Worm (Caenorhabditis elegans) whole organism, L3 larva: ENCODE results near the gene dhhc-9.

Source experiments
- R02D3.7 ChIP-seq: fragments of 150-350 bp; optimal IDR thresholded peaks from 2 replicates; lab custom pipeline; 2014; ENCODE audit warnings: missing biosample characterization, missing genetic modification characterization
- aly-2 ChIP-seq: fragments of 150-350 bp; optimal IDR thresholded peaks from 2 replicates; lab custom pipeline; 2014; ENCODE audit warnings: missing biosample characterization, missing genetic modification characterization
- ama-1 ChIP-seq: fragments of 150-350 bp; optimal IDR thresholded peaks from 2 replicates; lab custom pipeline; 2018
- ceh-16 ChIP-seq: sonication (generic microtip); optimal IDR thresholded peaks from 2 replicates; lab custom pipeline; 2017; ENCODE audit warnings: missing biosample characterization, missing genetic modification characterization
- ceh-28 ChIP-seq: fragments of 150-350 bp; optimal IDR thresholded peaks from 2 replicates; lab custom pipeline; 2014; ENCODE audit warnings: missing biosample characterization, missing genetic modification reagents, missing genetic modification characterization
- ceh-9 ChIP-seq: sonication (generic microtip); optimal IDR thresholded peaks from 2 replicates; lab custom pipeline; 2018; ENCODE audit warnings: missing biosample characterization, missing genetic modification characterization
- daf-12 ChIP-seq: fragments of 150-350 bp; optimal IDR thresholded peaks from 2 replicates; lab custom pipeline; 2014; ENCODE audit warnings: missing biosample characterization, missing genetic modification reagents, missing genetic modification characterization
- egl-27 ChIP-seq: sonication (generic microtip); optimal IDR thresholded peaks from 4 replicates; lab custom pipeline; 2017; ENCODE audit warnings: missing biosample characterization, missing genetic modification reagents, missing genetic modification characterization
- egl-5 ChIP-seq: fragments of 150-350 bp; optimal IDR thresholded peaks from 2 replicates; lab custom pipeline; 2017; ENCODE audit warnings: missing biosample characterization, missing genetic modification reagents, missing genetic modification characterization, inconsistent platforms
- elt-2 ChIP-seq: sonication (generic microtip); optimal IDR thresholded peaks from 2 replicates; lab custom pipeline; 2016; ENCODE audit warnings: missing genetic modification reagents, mild to moderate bottlenecking, missing genetic modification characterization, missing compliant biosample characterization
- elt-3 ChIP-seq, 3 experiments: fragments of 150-350 bp in 1 of 3; sonication (generic microtip) in 2 of 3; optimal IDR thresholded peaks; 2 replicates in 2 of 3; 4 replicates in 1 of 3; lab custom pipeline; 2014 to 2017; ENCODE audit warnings: missing biosample characterization in 3 of 3, missing genetic modification characterization in 3 of 3
- eor-1 ChIP-seq, 2 experiments: fragments of 150-350 bp; optimal IDR thresholded peaks; 2 replicates each; lab custom pipeline; 2014 to 2018; ENCODE audit warnings: missing biosample characterization in 2 of 2, missing genetic modification characterization in 2 of 2
- fkh-10 ChIP-seq: sonication (generic microtip); optimal IDR thresholded peaks from 2 replicates; lab custom pipeline; 2017; ENCODE audit warnings: missing biosample characterization, missing genetic modification reagents, missing genetic modification characterization
- fkh-2 ChIP-seq: fragments of 150-350 bp; optimal IDR thresholded peaks from 2 replicates; lab custom pipeline; 2014; ENCODE audit warnings: missing biosample characterization, missing genetic modification reagents, missing genetic modification characterization
- fos-1 ChIP-seq: fragments of 150-350 bp; optimal IDR thresholded peaks from 2 replicates; lab custom pipeline; 2014; ENCODE audit warnings: missing biosample characterization, missing genetic modification characterization
- hmg-11 ChIP-seq: sonication (generic microtip); optimal IDR thresholded peaks from 2 replicates; lab custom pipeline; 2016; ENCODE audit warnings: missing genetic modification characterization, missing compliant biosample characterization
- jun-1 ChIP-seq: fragments of 150-350 bp; optimal IDR thresholded peaks from 2 replicates; lab custom pipeline; 2014; ENCODE audit warnings: missing biosample characterization, missing genetic modification reagents, missing genetic modification characterization
- lin-15B ChIP-seq: fragments of 150-350 bp; optimal IDR thresholded peaks from 2 replicates; lab custom pipeline; 2014; ENCODE audit warnings: missing biosample characterization, missing genetic modification characterization
- lin-39 ChIP-seq: fragments of 150-350 bp; optimal IDR thresholded peaks from 2 replicates; lab custom pipeline; 2018; ENCODE audit warnings: missing biosample characterization, missing genetic modification reagents, missing genetic modification characterization
- lsy-12 ChIP-seq: sonication (generic microtip); optimal IDR thresholded peaks from 2 replicates; lab custom pipeline; 2016; ENCODE audit warnings: mild to moderate bottlenecking, missing genetic modification characterization, missing compliant biosample characterization
- mdl-1 ChIP-seq: fragments of 150-350 bp; optimal IDR thresholded peaks from 2 replicates; lab custom pipeline; 2014; ENCODE audit warnings: missing biosample characterization, missing genetic modification characterization
- mml-1 ChIP-seq: fragments of 150-350 bp; sonication (generic microtip); optimal IDR thresholded peaks from 3 replicates; lab custom pipeline; 2014; ENCODE audit warnings: missing biosample characterization, missing genetic modification characterization
- nfya-1 ChIP-seq: sonication (generic microtip); optimal IDR thresholded peaks from 2 replicates; lab custom pipeline; 2017; ENCODE audit warnings: missing genetic modification characterization, mild to moderate bottlenecking, missing compliant biosample characterization, antibody characterized with exemption, moderate library complexity; ENCODE audit not compliant: insufficient read depth
- nhr-11 ChIP-seq: fragments of 150-350 bp; optimal IDR thresholded peaks from 2 replicates; lab custom pipeline; 2014; ENCODE audit warnings: missing biosample characterization, missing genetic modification characterization
- nhr-12 ChIP-seq: fragments of 150-350 bp; optimal IDR thresholded peaks from 2 replicates; lab custom pipeline; 2014; ENCODE audit warnings: missing biosample characterization, missing genetic modification characterization
- nhr-23 ChIP-seq: fragments of 150-350 bp; optimal IDR thresholded peaks from 2 replicates; lab custom pipeline; 2014; ENCODE audit warnings: missing biosample characterization, missing genetic modification reagents, missing genetic modification characterization
- nhr-237 ChIP-seq: fragments of 150-350 bp; optimal IDR thresholded peaks from 2 replicates; lab custom pipeline; 2014; ENCODE audit warnings: missing biosample characterization, missing genetic modification characterization
- nhr-25 ChIP-seq: sonication (generic microtip); optimal IDR thresholded peaks from 2 replicates; lab custom pipeline; 2017; ENCODE audit warnings: missing biosample characterization, missing genetic modification characterization
- nhr-28 ChIP-seq: fragments of 150-350 bp; optimal IDR thresholded peaks from 2 replicates; lab custom pipeline; 2014; ENCODE audit warnings: missing biosample characterization, missing genetic modification characterization
- nhr-43 ChIP-seq: sonication (generic microtip); optimal IDR thresholded peaks from 2 replicates; lab custom pipeline; 2016; ENCODE audit warnings: mild to moderate bottlenecking, missing genetic modification characterization, missing compliant biosample characterization; ENCODE audit not compliant: poor library complexity, severe bottlenecking
- nhr-67 ChIP-seq: fragments of 150-350 bp; optimal IDR thresholded peaks from 2 replicates; lab custom pipeline; 2014; ENCODE audit warnings: missing biosample characterization, missing genetic modification characterization
- nhr-76 ChIP-seq: fragments of 150-350 bp; sonication (generic microtip); optimal IDR thresholded peaks from 5 replicates; lab custom pipeline; 2014; ENCODE audit warnings: missing biosample characterization, missing genetic modification characterization
- nhr-77 ChIP-seq: fragments of 150-350 bp; optimal IDR thresholded peaks from 2 replicates; lab custom pipeline; 2014; ENCODE audit warnings: missing biosample characterization, missing genetic modification characterization
- pha-4 ChIP-seq: fragments of 150-350 bp; optimal IDR thresholded peaks from 2 replicates; lab custom pipeline; 2014; ENCODE audit warnings: missing biosample characterization, missing genetic modification reagents, missing genetic modification characterization
- pqm-1 ChIP-seq: fragments of 150-350 bp; optimal IDR thresholded peaks from 2 replicates; lab custom pipeline; 2017; ENCODE audit warnings: missing biosample characterization, missing genetic modification characterization, inconsistent platforms
- sea-2 ChIP-seq: fragments of 150-350 bp; sonication (generic microtip); optimal IDR thresholded peaks from 4 replicates; lab custom pipeline; 2014; ENCODE audit warnings: missing biosample characterization, missing genetic modification reagents, missing genetic modification characterization
- skn-1 ChIP-seq: fragments of 150-350 bp; optimal IDR thresholded peaks from 2 replicates; lab custom pipeline; 2014; ENCODE audit warnings: missing biosample characterization, missing genetic modification characterization
- snpc-4 ChIP-seq: fragments of 150-350 bp; optimal IDR thresholded peaks from 2 replicates; lab custom pipeline; 2014; ENCODE audit warnings: missing biosample characterization, missing genetic modification characterization
- tbx-2 ChIP-seq: sonication (generic microtip); optimal IDR thresholded peaks from 2 replicates; lab custom pipeline; 2016; ENCODE audit warnings: mild to moderate bottlenecking, missing genetic modification characterization, missing compliant biosample characterization
- unc-39 ChIP-seq: sonication (generic microtip); optimal IDR thresholded peaks from 4 replicates; lab custom pipeline; 2017; ENCODE audit warnings: missing biosample characterization, missing genetic modification characterization
- unc-62 ChIP-seq: fragments of 150-350 bp; sonication (generic microtip); optimal IDR thresholded peaks from 4 replicates; lab custom pipeline; 2014; ENCODE audit warnings: missing biosample characterization, missing genetic modification reagents, missing genetic modification characterization
- zag-1 ChIP-seq: fragments of 150-350 bp; optimal IDR thresholded peaks from 2 replicates; lab custom pipeline; 2014; ENCODE audit warnings: missing biosample characterization, missing genetic modification characterization
- ztf-11 ChIP-seq: fragments of 150-350 bp; optimal IDR thresholded peaks from 2 replicates; lab custom pipeline; 2014; ENCODE audit warnings: missing biosample characterization, missing genetic modification characterization

dhhc-9 gene

DNA sequence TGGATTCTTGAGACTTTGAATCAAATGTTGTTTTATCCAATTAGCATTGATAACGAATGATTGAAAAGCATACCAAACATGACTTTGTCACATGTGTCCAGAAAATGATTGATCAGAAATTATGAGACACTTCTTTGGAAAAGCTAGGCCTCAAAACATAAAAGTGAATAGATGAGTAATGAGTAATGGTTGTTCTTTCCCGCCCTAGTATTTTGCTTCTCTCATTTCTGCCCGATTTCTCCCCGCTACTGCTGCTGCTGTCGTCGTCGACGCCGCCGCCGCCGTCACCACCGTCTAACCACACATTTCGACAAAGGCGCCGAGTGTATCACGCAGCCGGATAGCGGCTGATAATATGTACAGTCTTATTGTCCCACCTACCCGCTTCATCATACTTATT, 16.4 kb downstream of the dhhc-9 start, which contains the start of gene F47G3.1:
F47G3.1 (plus strand) TSS at position 301 of the 400 bp plus-strand sequence.
- no peak for TF ChIP-seq mdl-1 (tag; lab: Kevin White, UChicago)
- TF ChIP-seq ceh-16 (tag; lab: Kevin White, UChicago), result no peak
- TF ChIP-seq lin-39 (tag; lab: Kevin White, UChicago), result no peak
- no peak for TF ChIP-seq pqm-1 (tag; lab: Kevin White, UChicago)
- TF ChIP-seq nhr-25 (tag; lab: Kevin White, UChicago), result no peak
- TF ChIP-seq nhr-77 (tag; lab: Kevin White, UChicago), result no peak
- TF ChIP-seq egl-27 (tag; lab: Kevin White, UChicago), result no peak
- no peak for TF ChIP-seq zag-1 (tag; lab: Kevin White, UChicago)
- TF ChIP-seq elt-2 (tag; lab: Kevin White, UChicago), result no peak
- TF ChIP-seq nhr-28 (tag; lab: Kevin White, UChicago), result no peak
- TF ChIP-seq ceh-28 (tag; lab: Kevin White, UChicago), result no peak
- TF ChIP-seq daf-12 (tag; lab: Kevin White, UChicago), result no peak
- TF ChIP-seq fkh-2, result no peak
- TF ChIP-seq elt-3 (tag; optimal IDR thresholded peaks at IDR 0.05; lab: Kevin White, UChicago), result no peak
- no peak for TF ChIP-seq nhr-12 (tag; lab: Kevin White, UChicago)
- no peak for TF ChIP-seq nhr-11
- TF ChIP-seq fkh-10 (GFP tag; lab: Kevin White, UChicago), result no peak
- no peak for TF ChIP-seq R02D3.7 (tag; lab: Kevin White, UChicago)

DNA sequence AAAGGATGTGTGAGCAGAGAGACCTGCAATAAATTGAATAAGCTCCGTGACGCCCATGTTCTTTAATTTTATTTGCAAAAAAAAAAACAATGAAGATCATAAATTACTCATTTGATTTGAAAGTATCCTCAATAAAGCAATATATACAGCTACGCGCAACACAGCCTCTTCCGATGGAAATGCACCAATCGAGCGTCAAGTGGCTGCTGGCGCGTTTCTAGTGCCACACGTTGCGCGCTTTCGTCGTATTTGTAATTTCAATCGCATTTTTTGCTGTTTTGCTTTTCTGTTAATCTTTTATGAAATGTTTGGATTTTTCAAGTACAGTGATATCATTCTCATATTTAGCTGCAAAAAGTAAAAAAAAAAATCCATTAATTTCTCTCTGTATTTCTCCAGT, 19.6 kb downstream of the dhhc-9 start:
- TF ChIP-seq skn-1 (tag; lab: Kevin White, UChicago) (peak; percentile 19), elt-2 (tag; lab: Kevin White, UChicago) (peak; percentile 38), ceh-9 (no peak), pha-4 (tag; lab: Kevin White, UChicago) (no peak), nfya-1 (tag; lab: Kevin White, UChicago) (peak; percentile 50), nhr-25 (tag; lab: Kevin White, UChicago) (peak; percentile 24), nhr-28 (tag; lab: Kevin White, UChicago) (no peak), ceh-16 (tag; lab: Kevin White, UChicago) (no peak), hmg-11 (tag; lab: Kevin White, UChicago) (peak; percentile 44), tbx-2 (tag; lab: Kevin White, UChicago) (no peak), lin-39 (tag; lab: Kevin White, UChicago) (peak; percentile 38), jun-1 (tag; lab: Kevin White, UChicago) (peak; percentile 6), unc-39 (tag; lab: Kevin White, UChicago) (no peak), nhr-237 (no peak), nhr-43 (tag; lab: Kevin White, UChicago) (peak; percentile 11), snpc-4 (tag; lab: Kevin White, UChicago) (peak; percentile 51), ztf-11 (tag; lab: Kevin White, UChicago) (no peak), R02D3.7 (tag; lab: Kevin White, UChicago) (no peak), ceh-28 (tag; lab: Kevin White, UChicago) (peak; percentile 21), lin-15B (tag; lab: Kevin White, UChicago) (peak; percentile 17), ama-1 (lab: Kevin White, UChicago) (peak; percentile 12), nhr-12 (tag; lab: Kevin White, UChicago) (no peak), fos-1 (tag; lab: Kevin White, UChicago) (no peak), unc-62 (GFP tag; lab: Kevin White, UChicago) (no peak), nhr-77 (tag; lab: Kevin White, UChicago) (no peak), egl-5 (peak; percentile 16), lsy-12 (no peak), elt-3 (tag; optimal IDR thresholded peaks at IDR 0.05; lab: Kevin White, UChicago) (no peak), nhr-76 (tag; lab: Kevin White, UChicago) (no peak), nhr-67 (tag; lab: Kevin White, UChicago) (no peak), egl-27 (tag; lab: Kevin White, UChicago) (no peak), pqm-1 (tag; lab: Kevin White, UChicago) (no peak), nhr-23 (tag; lab: Kevin White, UChicago) (peak; percentile 81), sea-2 (GFP tag; lab: Kevin White, UChicago) (no peak), mdl-1 (tag; lab: Kevin White, UChicago) (no peak), daf-12 (tag; lab: Kevin White, UChicago) (no peak), aly-2 (tag; lab: Kevin White, UChicago) (no peak), eor-1 (tag; optimal IDR thresholded peaks at IDR 0.05; lab: Kevin White, UChicago) (no peak), mml-1 (tag; lab: Kevin White, UChicago) (no peak), fkh-2 (no peak), zag-1 (tag; lab: Kevin White, UChicago) (no peak)
